Worm (Caenorhabditis elegans): ENCODE results near the gene srh-34.

srh-34 gene

ce11 chrV:457839-458238 lies 11.4 kb upstream of the srh-34 start:
- TF ChIP-seq flh-1 (GFP tag; optimal IDR thresholded peaks at IDR 0.05): no peak
- TF ChIP-seq elt-1 (tag; optimal IDR thresholded peaks at IDR 0.05; ENCODE audit: borderline replicate concordance, insufficient read depth): no peak
- TF ChIP-seq pha-4 (tag; optimal IDR thresholded peaks at IDR 0.05): no peak
- TF ChIP-seq ceh-39 (tag; optimal IDR thresholded peaks at IDR 0.05): no peak
- no peak for TF ChIP-seq ham-2 (GFP tag; optimal IDR thresholded peaks at IDR 0.05)
- no peak for TF ChIP-seq mep-1 (tag; optimal IDR thresholded peaks at IDR 0.05)

DNA sequence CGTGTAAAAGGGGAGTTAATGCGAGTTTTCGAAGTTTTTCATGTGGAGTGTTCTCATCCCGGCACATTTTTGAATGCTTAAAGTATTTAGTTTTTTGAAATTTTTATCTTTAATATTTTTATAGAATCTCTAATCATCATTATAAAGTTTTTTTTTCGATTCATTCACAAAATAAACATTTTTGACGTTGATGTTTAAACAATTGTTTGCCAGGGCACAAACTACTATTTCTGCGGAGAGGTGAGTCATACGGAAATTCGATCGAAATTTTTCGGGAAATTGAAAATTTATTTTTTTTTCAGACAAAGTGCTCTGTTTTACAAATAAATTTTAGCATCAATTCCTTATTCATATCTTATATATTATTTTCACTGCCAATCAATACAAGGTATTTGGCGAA lies 7.1 kb upstream of the srh-34 start, which contains the start of gene nhr-98:
Gene nhr-98, plus strand, starts transcription at position 301 of the 400 bp plus-strand sequence.
- TF ChIP-seq ceh-39 (tag; optimal IDR thresholded peaks at IDR 0.05) (no peak), pha-4 (tag; optimal IDR thresholded peaks at IDR 0.05) (no peak), lin-13 (tag; optimal IDR thresholded peaks at IDR 0.05) (no peak), sptf-1 (tag; optimal IDR thresholded peaks at IDR 0.05) (no peak), lsy-2 (tag; optimal IDR thresholded peaks at IDR 0.05) (no peak), ceh-83 (GFP tag; optimal IDR thresholded peaks at IDR 0.05) (no peak), tbx-8 (GFP tag; optimal IDR thresholded peaks at IDR 0.05) (no peak), lin-32 (GFP tag; optimal IDR thresholded peaks at IDR 0.05) (no peak), nhr-2 (tag; optimal IDR thresholded peaks at IDR 0.05) (no peak), sem-2 (GFP tag; optimal IDR thresholded peaks at IDR 0.05) (no peak), blmp-1 (tag; optimal IDR thresholded peaks at IDR 0.05) (no peak), unc-39 (tag; optimal IDR thresholded peaks at IDR 0.05) (no peak), mab-5 (tag; optimal IDR thresholded peaks at IDR 0.05) (no peak), mep-1 (tag; optimal IDR thresholded peaks at IDR 0.05) (no peak), unc-120 (tag; optimal IDR thresholded peaks at IDR 0.05; ENCODE audit: poor library complexity, severe bottlenecking) (no peak), ceh-43 (GFP tag; optimal IDR thresholded peaks at IDR 0.05) (no peak), unc-62 (GFP tag; optimal IDR thresholded peaks at IDR 0.05) (no peak), nhr-12 (tag; optimal IDR thresholded peaks at IDR 0.05) (no peak), elt-3 (tag; optimal IDR thresholded peaks at IDR 0.05) (no peak), nhr-28 (tag; optimal IDR thresholded peaks at IDR 0.05) (no peak)

ce11 chrV:450757-451501 lies 4.5 kb upstream of the srh-34 start, which contains the start of gene nhr-123:
Gene nhr-123, plus strand, starts transcription at chrV:451451.
- TF ChIP-seq blmp-1 (tag; optimal IDR thresholded peaks at IDR 0.05) (no peak), tbx-8 (GFP tag; optimal IDR thresholded peaks at IDR 0.05) (no peak), mep-1 (tag; optimal IDR thresholded peaks at IDR 0.05) (no peak), ztf-11 (tag; optimal IDR thresholded peaks at IDR 0.05) (no peak), mls-2 (tag; optimal IDR thresholded peaks at IDR 0.05) (no peak), lin-32 (GFP tag; optimal IDR thresholded peaks at IDR 0.05) (no peak), sem-2 (GFP tag; optimal IDR thresholded peaks at IDR 0.05) (no peak), unc-120 (tag; optimal IDR thresholded peaks at IDR 0.05; ENCODE audit: poor library complexity, severe bottlenecking) (no peak), unc-62 (GFP tag; optimal IDR thresholded peaks at IDR 0.05) (no peak), nhr-2 (tag; optimal IDR thresholded peaks at IDR 0.05) (no peak), ces-1 (GFP tag; optimal IDR thresholded peaks at IDR 0.05) (no peak), elt-3 (tag; optimal IDR thresholded peaks at IDR 0.05) (no peak), zip-8 (tag; optimal IDR thresholded peaks at IDR 0.05) (no peak)

- TF ChIP-seq bed-3 (GFP tag; optimal IDR thresholded peaks at IDR 0.05) (no peak), lin-13 (tag; optimal IDR thresholded peaks at IDR 0.05) (no peak), M03D4.4 (tag; optimal IDR thresholded peaks at IDR 0.05) (no peak), ceh-43 (GFP tag; optimal IDR thresholded peaks at IDR 0.05) (no peak), mep-1 (tag; optimal IDR thresholded peaks at IDR 0.05) (no peak), elt-3 (tag; optimal IDR thresholded peaks at IDR 0.05) (no peak), nhr-12 (tag; optimal IDR thresholded peaks at IDR 0.05) (no peak), blmp-1 (tag; optimal IDR thresholded peaks at IDR 0.05) (no peak), lin-32 (GFP tag; optimal IDR thresholded peaks at IDR 0.05) (no peak), hlh-1 (tag; optimal IDR thresholded peaks at IDR 0.05) (no peak), zip-8 (tag; optimal IDR thresholded peaks at IDR 0.05) (no peak), nhr-237 (tag; optimal IDR thresholded peaks at IDR 0.05) (no peak), ceh-39 (tag; optimal IDR thresholded peaks at IDR 0.05) (no peak), cnd-1 (tag; optimal IDR thresholded peaks at IDR 0.05) (no peak), unc-62 (GFP tag; optimal IDR thresholded peaks at IDR 0.05) (no peak)
These were observed 3.2 kb upstream of the srh-34 start, which contains the start of gene M02H5.8 for ce11 chrV:449685-450084. Gene M02H5.8, plus strand, starts transcription at chrV:449981.

Data from whole organism, mixed stage, embryonic.